Fruit fly (Drosophila melanogaster) whole organism, embryonic: ENCODE measurements around the gene rt.

Experiments used
- Ada2b ChIP-seq: fragments of 200-800 bp; sonication (Bioruptor generic); IDR thresholded peaks from 2 replicates; pipeline ENCODE4 v1.3.6; 2022; ENCODE audit warnings: missing biosample characterization, missing genetic modification characterization
- Atf3 ChIP-seq: fragments of 200-800 bp; sonication (Bioruptor generic); optimal IDR thresholded peaks from 3 replicates; lab custom pipeline; 2016; ENCODE audit warnings: missing biosample characterization, missing genetic modification characterization
- B-H1 ChIP-seq: fragments of 200-800 bp; sonication (Bioruptor generic); IDR thresholded peaks from 3 replicates; pipeline ENCODE4 v1.3.6; 2022; ENCODE audit warnings: missing biosample characterization, missing genetic modification characterization
- CG10274 ChIP-seq: fragments of 200-800 bp; sonication (Bioruptor generic); optimal IDR thresholded peaks from 3 replicates; lab custom pipeline; 2017; ENCODE audit warnings: missing biosample characterization, mild to moderate bottlenecking, missing genetic modification characterization
- CG10431 ChIP-seq: fragments of 200-800 bp; sonication (Bioruptor generic); optimal IDR thresholded peaks from 3 replicates; lab custom pipeline; 2018; ENCODE audit warnings: missing biosample characterization, mild to moderate bottlenecking, missing genetic modification characterization
- CG10543 ChIP-seq: fragments of 200-800 bp; sonication (Bioruptor generic); optimal IDR thresholded peaks from 3 replicates; lab custom pipeline; 2017; ENCODE audit warnings: missing biosample characterization, mild to moderate bottlenecking, missing genetic modification characterization, moderate library complexity
- CG10959 ChIP-seq: fragments of 200-800 bp; sonication (Bioruptor generic); IDR thresholded peaks from 2 replicates; pipeline ENCODE4 v1.3.6; 2022; ENCODE audit warnings: missing biosample characterization, missing genetic modification characterization
- CG14014 ChIP-seq: fragments of 200-800 bp; sonication (Bioruptor generic); IDR thresholded peaks from 2 replicates; pipeline ENCODE4 v1.3.6; 2022; ENCODE audit warnings: missing biosample characterization, missing genetic modification characterization
- CG18262 ChIP-seq: fragments of 200-800 bp; optimal IDR thresholded peaks from 3 replicates; lab custom pipeline; 2019; ENCODE audit warnings: missing biosample characterization, mild to moderate bottlenecking, missing genetic modification characterization, moderate library complexity
- CG1832 ChIP-seq: fragments of 200-800 bp; sonication (Bioruptor generic); optimal IDR thresholded peaks from 2 replicates; lab custom pipeline; 2017; ENCODE audit warnings: missing biosample characterization, mild to moderate bottlenecking, missing genetic modification characterization, inconsistent platforms
- CG18619 ChIP-seq: fragments of 200-800 bp; sonication (Bioruptor generic); optimal IDR thresholded peaks from 3 replicates; lab custom pipeline; 2017; ENCODE audit warnings: missing biosample characterization, mild to moderate bottlenecking, missing genetic modification characterization
- CG2202 ChIP-seq: fragments of 200-800 bp; sonication (Bioruptor generic); optimal IDR thresholded peaks from 2 replicates; lab custom pipeline; 2018; ENCODE audit warnings: missing biosample characterization, mild to moderate bottlenecking, missing genetic modification characterization
- CG31441 ChIP-seq: fragments of 200-800 bp; sonication (Bioruptor generic); IDR thresholded peaks from 2 replicates; pipeline ENCODE4 v1.3.6; 2022; ENCODE audit warnings: missing biosample characterization, missing genetic modification characterization
- CG32772 ChIP-seq: fragments of 200-800 bp; sonication (Bioruptor generic); IDR thresholded peaks from 2 replicates; pipeline ENCODE4 v1.3.6; 2022; ENCODE audit warnings: missing biosample characterization, missing genetic modification characterization
- CG34376 ChIP-seq: fragments of 200-800 bp; sonication (Bioruptor generic); optimal IDR thresholded peaks from 2 replicates; lab custom pipeline; 2018; ENCODE audit warnings: missing biosample characterization, mild to moderate bottlenecking, missing genetic modification characterization
- CG34422 ChIP-seq: fragments of 200-800 bp; sonication (Bioruptor generic); IDR thresholded peaks from 3 replicates; pipeline ENCODE4 v1.3.6; 2022; ENCODE audit warnings: missing biosample characterization, missing genetic modification characterization
- CG3847 ChIP-seq: fragments of 200-800 bp; sonication (Bioruptor generic); IDR thresholded peaks from 2 replicates; pipeline ENCODE4 v1.3.6; 2022; ENCODE audit warnings: missing biosample characterization, missing genetic modification characterization
- CG4707 ChIP-seq: fragments of 200-800 bp; sonication (Bioruptor generic); optimal IDR thresholded peaks from 2 replicates; lab custom pipeline; 2018; ENCODE audit warnings: missing biosample characterization, mild to moderate bottlenecking, missing genetic modification characterization, moderate library complexity
- CG4820 ChIP-seq: fragments of 200-800 bp; sonication (Bioruptor generic); optimal IDR thresholded peaks from 3 replicates; lab custom pipeline; 2016; ENCODE audit warnings: missing biosample characterization, missing genetic modification characterization
- CG6175 ChIP-seq: fragments of 200-800 bp; sonication (Bioruptor generic); IDR thresholded peaks from 3 replicates; pipeline ENCODE4 v1.3.6; 2022; ENCODE audit warnings: missing biosample characterization, missing genetic modification characterization
- CG6654 ChIP-seq: fragments of 200-800 bp; sonication (Bioruptor generic); optimal IDR thresholded peaks from 2 replicates; lab custom pipeline; 2017; ENCODE audit warnings: missing biosample characterization, mild to moderate bottlenecking, missing genetic modification characterization
- CG8089 ChIP-seq: fragments of 200-800 bp; sonication (Bioruptor generic); optimal IDR thresholded peaks from 3 replicates; lab custom pipeline; 2016; ENCODE audit warnings: missing biosample characterization, missing genetic modification characterization
- CG8290 ChIP-seq, 3 experiments: fragments of 200-800 bp; sonication (Bioruptor generic); optimal IDR thresholded peaks; 2 replicates each; lab custom pipeline; 2016 to 2019; ENCODE audit warnings: missing biosample characterization in 3 of 3, missing genetic modification characterization in 3 of 3, mild to moderate bottlenecking in 2 of 3, moderate library complexity in 1 of 3
- CG9797 ChIP-seq: fragments of 200-800 bp; sonication (Bioruptor generic); optimal IDR thresholded peaks from 3 replicates; lab custom pipeline; 2018; ENCODE audit warnings: missing biosample characterization, mild to moderate bottlenecking, missing genetic modification characterization
- D19A ChIP-seq: fragments of 200-800 bp; optimal IDR thresholded peaks from 3 replicates; lab custom pipeline; 2019; ENCODE audit warnings: missing biosample characterization, mild to moderate bottlenecking, missing genetic modification characterization, moderate library complexity
- Dip2 ChIP-seq: fragments of 200-800 bp; sonication (Bioruptor generic); IDR thresholded peaks from 2 replicates; pipeline ENCODE4 v1.3.6; 2022; ENCODE audit warnings: missing biosample characterization, missing genetic modification characterization
- Dip3 ChIP-seq: fragments of 200-800 bp; sonication (Bioruptor generic); optimal IDR thresholded peaks from 3 replicates; lab custom pipeline; 2016; ENCODE audit warnings: missing biosample characterization, missing genetic modification characterization
- GATAe ChIP-seq: fragments of 200-800 bp; sonication (Bioruptor generic); conservative IDR thresholded peaks from 2 replicates; pipeline ENCODE4 v1.3.6; 2022; ENCODE audit warnings: missing biosample characterization, missing genetic modification characterization
- Pdp1 ChIP-seq, 2 experiments: fragments of 200-800 bp; sonication (Bioruptor generic); optimal IDR thresholded peaks; 3 replicates each; lab custom pipeline; 2016; ENCODE audit warnings: missing biosample characterization in 2 of 2, missing genetic modification characterization in 2 of 2, mild to moderate bottlenecking in 1 of 2, moderate library complexity in 1 of 2
- Ptx1 ChIP-seq: fragments of 200-800 bp; sonication (Bioruptor generic); IDR thresholded peaks from 2 replicates; pipeline ENCODE4 v1.3.6; 2022; ENCODE audit warnings: missing biosample characterization, missing genetic modification characterization
- Rx ChIP-seq: fragments of 200-800 bp; sonication (Bioruptor generic); IDR thresholded peaks from 2 replicates; pipeline ENCODE4 v1.3.6; 2022; ENCODE audit warnings: missing biosample characterization, missing genetic modification characterization
- Sin3A ChIP-seq: fragments of >200 bp; optimal IDR thresholded peaks from 2 replicates; lab custom pipeline; 2018
- Vsx1 ChIP-seq: fragments of 200-800 bp; sonication (Bioruptor generic); optimal IDR thresholded peaks from 2 replicates; lab custom pipeline; 2017; ENCODE audit warnings: missing biosample characterization, mild to moderate bottlenecking, missing genetic modification characterization, missing genetic modification reagents
- YL-1 ChIP-seq: fragments of 200-800 bp; sonication (Bioruptor generic); optimal IDR thresholded peaks from 3 replicates; lab custom pipeline; 2017; ENCODE audit warnings: missing biosample characterization, mild to moderate bottlenecking, missing genetic modification characterization
- bab2 ChIP-seq: fragments of 200-800 bp; sonication (Bioruptor generic); optimal IDR thresholded peaks from 2 replicates; lab custom pipeline; 2016; ENCODE audit warnings: missing biosample characterization, missing genetic modification characterization
- dm ChIP-seq: fragments of 200-800 bp; sonication (Bioruptor generic); optimal IDR thresholded peaks from 3 replicates; lab custom pipeline; 2016; ENCODE audit warnings: missing biosample characterization, missing genetic modification characterization
- exex ChIP-seq: fragments of 200-800 bp; sonication (Bioruptor generic); optimal IDR thresholded peaks from 4 replicates; lab custom pipeline; 2018; ENCODE audit warnings: missing biosample characterization, mild to moderate bottlenecking, missing genetic modification characterization, moderate library complexity
- ftz-f1 ChIP-seq: fragments of 200-800 bp; sonication (Bioruptor generic); optimal IDR thresholded peaks from 2 replicates; lab custom pipeline; 2016; ENCODE audit warnings: missing biosample characterization, missing genetic modification characterization
- fu2 ChIP-seq: fragments of 200-800 bp; sonication (Bioruptor generic); optimal IDR thresholded peaks from 2 replicates; lab custom pipeline; 2016; ENCODE audit warnings: missing biosample characterization, missing genetic modification characterization
- gcm ChIP-seq: fragments of 200-800 bp; sonication (Bioruptor generic); optimal IDR thresholded peaks from 2 replicates; lab custom pipeline; 2019; ENCODE audit warnings: missing biosample characterization, mild to moderate bottlenecking, missing genetic modification characterization, moderate library complexity
- gcm2 ChIP-seq: fragments of 200-800 bp; sonication (Bioruptor generic); optimal IDR thresholded peaks from 2 replicates; lab custom pipeline; 2016; ENCODE audit warnings: missing biosample characterization, missing genetic modification characterization
- gsb-n ChIP-seq: fragments of 200-800 bp; sonication (Bioruptor generic); optimal IDR thresholded peaks from 3 replicates; lab custom pipeline; 2018; ENCODE audit warnings: missing biosample characterization, mild to moderate bottlenecking, missing genetic modification characterization
- lilli ChIP-seq: fragments of 200-800 bp; sonication (Bioruptor generic); optimal IDR thresholded peaks from 3 replicates; lab custom pipeline; 2016; ENCODE audit warnings: missing biosample characterization, missing genetic modification characterization
- luna ChIP-seq: fragments of 200-800 bp; sonication (Bioruptor generic); optimal IDR thresholded peaks from 2 replicates; lab custom pipeline; 2016; ENCODE audit warnings: missing biosample characterization, missing genetic modification characterization
- mirr ChIP-seq: fragments of 200-800 bp; sonication (Bioruptor generic); optimal IDR thresholded peaks from 3 replicates; lab custom pipeline; 2018; ENCODE audit warnings: missing biosample characterization, mild to moderate bottlenecking, missing genetic modification characterization
- pzg ChIP-seq: fragments of 200-800 bp; sonication (Bioruptor generic); optimal IDR thresholded peaks from 3 replicates; lab custom pipeline; 2018; ENCODE audit warnings: missing biosample characterization, mild to moderate bottlenecking, missing genetic modification characterization, moderate library complexity
- rib ChIP-seq: fragments of 200-800 bp; sonication (Bioruptor generic); IDR thresholded peaks from 2 replicates; pipeline ENCODE4 v1.3.6; 2022; ENCODE audit warnings: missing biosample characterization, missing genetic modification characterization
- ro ChIP-seq: fragments of 200-800 bp; sonication (Bioruptor generic); IDR thresholded peaks from 2 replicates; pipeline ENCODE4 v1.3.6; 2022; ENCODE audit warnings: missing biosample characterization, missing genetic modification characterization
- schlank ChIP-seq: fragments of 200-800 bp; sonication (Bioruptor generic); optimal IDR thresholded peaks from 2 replicates; lab custom pipeline; 2018; ENCODE audit warnings: missing biosample characterization, mild to moderate bottlenecking, missing genetic modification characterization
- sens ChIP-seq: fragments of 200-800 bp; sonication (Bioruptor generic); peaks from one replicate; lab custom pipeline; 2016; ENCODE audit warnings: missing biosample characterization, missing genetic modification characterization
- shn ChIP-seq: fragments of 200-800 bp; sonication (Bioruptor generic); optimal IDR thresholded peaks from 3 replicates; lab custom pipeline; 2016; ENCODE audit warnings: missing biosample characterization, missing genetic modification characterization
- sug ChIP-seq: fragments of 200-800 bp; optimal IDR thresholded peaks from 2 replicates; lab custom pipeline; 2019; ENCODE audit warnings: missing biosample characterization, mild to moderate bottlenecking, missing genetic modification characterization, moderate library complexity
- tio ChIP-seq: fragments of 200-800 bp; sonication (Bioruptor generic); optimal IDR thresholded peaks from 2 replicates; lab custom pipeline; 2017; ENCODE audit warnings: missing biosample characterization, missing genetic modification characterization, inconsistent platforms

The rt gene

DNA sequence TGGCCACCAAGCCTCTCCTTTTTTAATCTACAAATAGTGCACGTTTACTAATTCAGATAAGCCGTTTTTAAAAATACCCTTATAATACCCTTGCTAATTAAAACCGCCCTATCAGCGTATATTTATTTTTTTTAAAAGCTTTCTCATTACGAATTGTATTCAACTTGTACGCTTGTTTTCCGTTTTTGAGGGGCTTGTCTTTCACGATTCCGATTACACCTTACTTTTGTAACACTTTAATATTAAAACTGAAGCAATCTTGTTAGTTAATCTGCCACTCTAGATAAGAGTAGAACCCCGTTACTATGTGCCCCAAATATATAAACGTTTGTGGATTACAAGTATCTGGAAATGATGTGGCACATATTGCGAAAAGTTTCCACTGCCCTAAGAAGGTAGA is 35.2 kb upstream of the rt start:
- no peak for TF ChIP-seq pzg (GFP tag; lab: Kevin White, UChicago)
- TF ChIP-seq CG8089 (GFP tag; lab: Kevin White, UChicago): no peak
- no peak for TF ChIP-seq YL-1 (GFP tag; lab: Kevin White, UChicago)
- no peak for TF ChIP-seq gcm2 (GFP tag; lab: Kevin White, UChicago)
- no peak for TF ChIP-seq luna (GFP tag; lab: Kevin White, UChicago)
- no peak for TF ChIP-seq CG18262
- TF ChIP-seq Pdp1 (GFP tag; optimal IDR thresholded peaks at IDR 0.05; lab: Kevin White, UChicago): peak in 1 of 2 experiments; percentile 13
- TF ChIP-seq Atf3: no peak
- peak; percentile 0 for TF ChIP-seq Vsx1 (GFP tag; lab: Kevin White, UChicago)
- TF ChIP-seq CG8290 (GFP tag; optimal IDR thresholded peaks at IDR 0.05; lab: Kevin White, UChicago): no peak
- TF ChIP-seq CG8290 (tag; optimal IDR thresholded peaks at IDR 0.05; lab: Kevin White, UChicago): no peak
- TF ChIP-seq gcm (GFP tag; lab: Kevin White, UChicago): no peak
- TF ChIP-seq CG10543 (GFP tag; lab: Kevin White, UChicago): no peak
- no peak for TF ChIP-seq CG31441 (GFP tag; lab: Robert Waterston, UW)
- TF ChIP-seq GATAe (GFP tag; lab: Robert Waterston, UW): no peak
- no peak for TF ChIP-seq CG6175
- TF ChIP-seq CG4820: no peak
- TF ChIP-seq mirr (GFP tag; lab: Kevin White, UChicago): peak; percentile 51
- no peak for TF ChIP-seq Dip2 (GFP tag; lab: Robert Waterston, UW)
- peak; percentile 2 for TF ChIP-seq sens
- no peak for TF ChIP-seq shn (GFP tag; lab: Kevin White, UChicago)
- TF ChIP-seq dm: no peak
- no peak for TF ChIP-seq CG6654 (GFP tag; lab: Kevin White, UChicago)
- no peak for TF ChIP-seq ftz-f1 (GFP tag; lab: Kevin White, UChicago)
- no peak for TF ChIP-seq Dip3 (GFP tag; lab: Kevin White, UChicago)
- no peak for TF ChIP-seq Sin3A
- TF ChIP-seq CG18619: no peak
- no peak for TF ChIP-seq CG10959 (GFP tag; lab: Robert Waterston, UW)
- no peak for TF ChIP-seq lilli
- no peak for TF ChIP-seq B-H1 (GFP tag; lab: Robert Waterston, UW)
- peak; percentile 44 for TF ChIP-seq sug (tag; lab: Kevin White, UChicago)
- no peak for TF ChIP-seq tio (GFP tag; lab: Kevin White, UChicago)
- TF ChIP-seq CG9797: no peak
- TF ChIP-seq CG2202 (tag; lab: Kevin White, UChicago): no peak
- no peak for TF ChIP-seq ro (GFP tag; lab: Robert Waterston, UW)
- TF ChIP-seq CG14014 (GFP tag; lab: Robert Waterston, UW): no peak
- TF ChIP-seq CG3847 (GFP tag; lab: Robert Waterston, UW): no peak
- TF ChIP-seq fu2 (GFP tag; lab: Kevin White, UChicago): no peak
- peak; percentile 23 for TF ChIP-seq CG34376 (GFP tag; lab: Kevin White, UChicago)
- TF ChIP-seq Ptx1 (GFP tag; lab: Robert Waterston, UW): no peak
- TF ChIP-seq CG34422 (GFP tag; lab: Robert Waterston, UW): no peak
- peak; percentile 41 for TF ChIP-seq D19A (tag; lab: Kevin White, UChicago)
- no peak for TF ChIP-seq CG32772 (GFP tag; lab: Robert Waterston, UW)
- no peak for TF ChIP-seq schlank (tag; lab: Kevin White, UChicago)
- no peak for TF ChIP-seq CG10431 (GFP tag; lab: Kevin White, UChicago)
- no peak for TF ChIP-seq CG1832 (GFP tag; lab: Kevin White, UChicago)
- TF ChIP-seq Rx: no peak
- TF ChIP-seq CG4707 (GFP tag; lab: Kevin White, UChicago): no peak
- TF ChIP-seq rib (GFP tag; lab: Robert Waterston, UW): no peak
- TF ChIP-seq Ada2b (GFP tag; lab: Robert Waterston, UW): no peak
- TF ChIP-seq exex: peak; percentile 83
- TF ChIP-seq CG10274 (GFP tag; lab: Kevin White, UChicago): no peak
- TF ChIP-seq gsb-n (tag; lab: Kevin White, UChicago): no peak
- no peak for TF ChIP-seq bab2 (GFP tag; lab: Kevin White, UChicago)
